Fruit fly (Drosophila melanogaster) whole organism, prepupa: ENCODE data around the gene Gs2.
A peak's percentile ranks its signal among the peaks of the same experiment; 100 is the strongest.

Experiments used
- CG10631 ChIP-seq: fragments of 200-800 bp; sonication (Bioruptor generic); optimal IDR thresholded peaks from 2 replicates; lab custom pipeline; 2016; ENCODE audit warnings: missing biosample characterization, missing genetic modification characterization
- CG16779 ChIP-seq: fragments of 200-800 bp; sonication (Bioruptor generic); optimal IDR thresholded peaks from 3 replicates; lab custom pipeline; 2017; ENCODE audit warnings: missing biosample characterization, mild to moderate bottlenecking, missing genetic modification characterization
- CG3919 ChIP-seq: fragments of 200-800 bp; sonication (Bioruptor generic); optimal IDR thresholded peaks from 3 replicates; lab custom pipeline; 2016; ENCODE audit warnings: missing biosample characterization, missing genetic modification characterization
- CG6163 ChIP-seq: fragments of 200-800 bp; sonication (Bioruptor generic); IDR thresholded peaks from 3 replicates; pipeline ENCODE4 v1.3.6; 2022; ENCODE audit warnings: missing biosample characterization, missing genetic modification characterization
- CG6808 ChIP-seq: fragments of 200-800 bp; sonication (Bioruptor generic); optimal IDR thresholded peaks from 3 replicates; lab custom pipeline; 2017; ENCODE audit warnings: missing biosample characterization, missing genetic modification characterization, mild to moderate bottlenecking, moderate library complexity, missing genetic modification reagents
- Ets21C ChIP-seq: fragments of 200-800 bp; sonication (Bioruptor generic); optimal IDR thresholded peaks from 3 replicates; lab custom pipeline; 2016; ENCODE audit warnings: missing biosample characterization, missing genetic modification characterization
- Ets96B ChIP-seq: fragments of 200-800 bp; optimal IDR thresholded peaks from 2 replicates; lab custom pipeline; 2019; ENCODE audit warnings: missing biosample characterization, mild to moderate bottlenecking, missing genetic modification characterization, moderate library complexity
- Hr4 ChIP-seq: fragments of 200-800 bp; sonication (Bioruptor generic); optimal IDR thresholded peaks from 3 replicates; lab custom pipeline; 2016; ENCODE audit warnings: missing biosample characterization, missing genetic modification characterization
- OdsH ChIP-seq: fragments of 200-800 bp; sonication (Bioruptor generic); optimal IDR thresholded peaks from 3 replicates; lab custom pipeline; 2016; ENCODE audit warnings: missing biosample characterization, missing genetic modification characterization
- Smox ChIP-seq: fragments of 200-800 bp; sonication (Bioruptor generic); optimal IDR thresholded peaks from 3 replicates; lab custom pipeline; 2016; ENCODE audit warnings: missing biosample characterization, missing genetic modification characterization
- Sox102F ChIP-seq: fragments of 200-800 bp; sonication (Bioruptor generic); optimal IDR thresholded peaks from 2 replicates; lab custom pipeline; 2016; ENCODE audit warnings: missing biosample characterization, mild to moderate bottlenecking, missing genetic modification characterization
- acj6 ChIP-seq: fragments of 200-800 bp; sonication (Bioruptor generic); optimal IDR thresholded peaks from 3 replicates; lab custom pipeline; 2016; ENCODE audit warnings: missing biosample characterization, missing genetic modification characterization
- pdm3 ChIP-seq: fragments of 200-800 bp; sonication (Bioruptor generic); optimal IDR thresholded peaks from 3 replicates; lab custom pipeline; 2016; ENCODE audit warnings: missing biosample characterization, missing genetic modification characterization
- salr ChIP-seq, 2 experiments: fragments of 200-800 bp; sonication (Bioruptor generic); optimal IDR thresholded peaks; 3 replicates each; lab custom pipeline; 2016 to 2018; ENCODE audit warnings: missing biosample characterization in 2 of 2, missing genetic modification characterization in 2 of 2, mild to moderate bottlenecking in 1 of 2

DNA sequence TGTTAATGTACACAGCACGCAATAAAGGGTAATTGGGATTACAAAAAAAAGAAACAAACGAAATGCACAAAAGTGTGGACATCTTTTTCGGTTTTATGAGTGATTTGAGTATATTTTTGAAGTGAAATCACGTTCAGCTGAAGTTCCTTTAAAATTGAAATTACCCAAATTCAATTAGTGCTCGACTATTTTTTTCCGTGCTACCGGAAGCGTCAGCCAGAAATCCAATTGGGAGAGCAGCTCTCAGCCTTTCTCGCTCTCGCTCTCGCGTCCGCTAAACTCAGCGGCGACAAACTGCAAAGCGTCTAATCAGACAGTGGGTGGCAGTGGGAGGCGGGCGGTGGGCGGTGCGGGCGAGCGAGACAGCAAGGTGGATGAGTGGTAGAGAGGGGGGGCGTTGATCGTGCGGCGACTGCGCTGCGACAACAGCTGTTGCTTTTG lies 665 bp downstream of the Gs2 start:
- TF ChIP-seq salr (GFP tag; optimal IDR thresholded peaks at IDR 0.05; lab: Kevin White, UChicago), result peak in 1 of 2 experiments; percentile 30
- peak; percentile 78 for TF ChIP-seq OdsH (GFP tag; lab: Kevin White, UChicago)
- peak; percentile 87 for TF ChIP-seq Ets21C (GFP tag; lab: Kevin White, UChicago)
- peak; percentile 71 for TF ChIP-seq CG3919 (GFP tag; lab: Kevin White, UChicago)
- no peak for TF ChIP-seq CG6808 (GFP tag; lab: Kevin White, UChicago)
- peak; percentile 48 for TF ChIP-seq CG10631 (GFP tag; lab: Kevin White, UChicago)
- peak; percentile 38 for TF ChIP-seq CG16779
- TF ChIP-seq Hr4 (GFP tag; lab: Kevin White, UChicago), result peak; percentile 76
- peak; percentile 87 for TF ChIP-seq Sox102F (GFP tag; lab: Kevin White, UChicago)
- TF ChIP-seq CG6163 (GFP tag; lab: Robert Waterston, UW), result peak; percentile 75; the same call in 2 of the 3 replicates
- no peak for TF ChIP-seq Ets96B (tag; lab: Kevin White, UChicago)
- peak; percentile 68 for TF ChIP-seq acj6 (GFP tag; lab: Kevin White, UChicago)
- TF ChIP-seq Smox (GFP tag; lab: Kevin White, UChicago), result peak; percentile 87
- TF ChIP-seq pdm3, result peak; percentile 76
